Worm (Caenorhabditis elegans): ENCODE measurements around the gene F13E9.16.

DNA sequence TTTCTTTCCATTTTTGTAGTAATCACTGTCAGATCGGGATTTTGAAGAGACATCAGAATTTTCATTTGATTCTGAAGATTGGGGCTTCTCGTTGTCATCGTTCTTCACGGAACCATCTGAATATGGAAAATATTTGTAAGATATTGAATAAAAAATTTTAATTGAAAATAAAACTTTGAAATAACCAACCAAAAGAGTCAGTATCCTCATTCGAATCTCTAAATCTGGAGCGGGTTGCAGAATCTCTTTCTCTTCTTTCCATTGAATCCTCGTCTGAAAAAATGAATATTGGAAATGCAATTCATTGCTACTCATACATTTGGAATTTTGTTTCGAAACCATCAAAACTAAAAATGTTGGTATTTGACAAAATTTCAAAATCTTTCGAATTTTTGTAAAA is 11.0 kb upstream of the F13E9.16 start:
- TF ChIP-seq dve-1 (tag; optimal IDR thresholded peaks at IDR 0.05) (no peak), sdc-2 (tag; optimal IDR thresholded peaks at IDR 0.05) (no peak), fkh-10 (GFP tag; optimal IDR thresholded peaks at IDR 0.05) (no peak), C38D4.7 (GFP tag; optimal IDR thresholded peaks at IDR 0.05) (no peak), madf-2 (tag; optimal IDR thresholded peaks at IDR 0.05) (no peak), ztf-16 (tag; optimal IDR thresholded peaks at IDR 0.05) (no peak), nhr-11 (tag; optimal IDR thresholded peaks at IDR 0.05) (no peak), tbx-2 (tag; optimal IDR thresholded peaks at IDR 0.05) (no peak), ets-4 (tag; optimal IDR thresholded peaks at IDR 0.05) (no peak), pax-1 (tag; optimal IDR thresholded peaks at IDR 0.05) (no peak), ceh-31 (tag; optimal IDR thresholded peaks at IDR 0.05) (no peak), hlh-30 (tag; optimal IDR thresholded peaks at IDR 0.05; ENCODE audit: insufficient read depth) (no peak), mec-3 (tag; optimal IDR thresholded peaks at IDR 0.05; ENCODE audit: borderline replicate concordance) (no peak)

Data from whole organism, late embryonic.